Worm (Caenorhabditis elegans): Measurements from ENCODE around the gene dct-11.
A peak's percentile ranks its signal among the peaks of the same experiment; 100 is the strongest.

DNA sequence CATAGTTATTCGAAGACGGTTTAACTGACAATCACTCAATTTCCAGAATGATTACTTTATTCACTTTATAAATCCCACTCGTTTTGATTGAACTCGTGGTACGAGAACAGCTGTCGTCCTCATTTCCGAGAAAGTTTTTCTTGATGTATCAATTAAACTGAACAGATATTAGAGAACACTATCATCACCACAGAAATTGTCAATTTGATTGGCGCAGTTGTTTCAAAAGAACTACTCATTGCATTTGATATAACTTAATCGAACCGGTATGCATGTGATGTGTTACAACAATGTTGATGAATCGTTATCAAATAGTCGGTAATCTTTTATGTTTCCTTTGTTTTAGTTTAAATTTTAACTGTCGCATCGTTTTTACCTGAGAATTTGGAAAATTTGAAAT is 2.5 kb downstream of the dct-11 start:
- TF ChIP-seq R02D3.7 (tag; optimal IDR thresholded peaks at IDR 0.05) (no peak), skn-1 (tag; optimal IDR thresholded peaks at IDR 0.05) (no peak), mdt-29 (GFP tag; IDR thresholded peaks at IDR 0.05) (no peak), dpl-1 (GFP tag; optimal IDR thresholded peaks at IDR 0.05) (no peak), F49E8.2 (tag; optimal IDR thresholded peaks at IDR 0.05; ENCODE audit: borderline replicate concordance) (no peak), egl-27 (tag; optimal IDR thresholded peaks at IDR 0.05) (no peak), lsy-2 (tag; optimal IDR thresholded peaks at IDR 0.05) (peak in 1 of 2 experiments; percentile 50), unc-39 (tag; optimal IDR thresholded peaks at IDR 0.05) (no peak), lin-1 (GFP tag; IDR thresholded peaks at IDR 0.05) (no peak), attf-4 (tag; optimal IDR thresholded peaks at IDR 0.05) (no peak), nhr-77 (tag; optimal IDR thresholded peaks at IDR 0.05) (no peak), zag-1 (tag; optimal IDR thresholded peaks at IDR 0.05) (no peak), ama-1 (optimal IDR thresholded peaks at IDR 0.05) (no peak)

Measured in whole organism, L4 larva.